Fruit fly (Drosophila melanogaster): Measurements from ENCODE around the gene Rab11.

DNA sequence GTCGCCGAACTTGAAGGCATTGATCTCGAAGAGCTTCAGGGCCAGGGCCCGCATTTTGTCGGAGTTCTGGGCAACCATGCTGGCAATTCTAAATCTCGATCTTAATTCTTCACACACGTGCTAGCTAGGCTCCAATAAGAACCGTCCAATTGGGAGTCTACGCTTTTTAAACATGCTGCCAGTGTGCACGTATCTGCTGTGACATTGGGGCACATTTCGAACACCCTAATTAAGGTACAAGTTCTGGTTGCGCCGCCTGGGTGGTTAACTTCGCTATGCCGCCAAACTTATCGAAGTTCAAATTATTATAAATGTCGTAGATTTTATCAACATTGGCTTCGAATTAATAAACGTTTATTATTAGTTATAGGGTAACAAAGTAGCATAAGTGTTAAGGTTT is 38.1 kb upstream of the Rab11 start, which contains the start of gene r-l:
- no peak for TF ChIP-seq CG30403 (GFP tag; optimal IDR thresholded peaks at IDR 0.05)
- TF ChIP-seq Eip74EF (GFP tag; optimal IDR thresholded peaks at IDR 0.05), result no peak
- TF ChIP-seq Ptx1 (GFP tag; IDR thresholded peaks at IDR 0.05), result no peak
- TF ChIP-seq HmgZ (tag; optimal IDR thresholded peaks at IDR 0.05), result peak; percentile 86
- no peak for TF ChIP-seq mirr (GFP tag; optimal IDR thresholded peaks at IDR 0.05)
- TF ChIP-seq klu (GFP tag; IDR thresholded peaks at IDR 0.05), result no peak
- TF ChIP-seq CG7963 (GFP tag; IDR thresholded peaks at IDR 0.05; ENCODE audit: partially characterized antibody), result no peak
- no peak for TF ChIP-seq Bdp1 (GFP tag; optimal IDR thresholded peaks at IDR 0.05)
- no peak for TF ChIP-seq HLHmδ (GFP tag; optimal IDR thresholded peaks at IDR 0.05)
- no peak for TF ChIP-seq CG13424 (tag; optimal IDR thresholded peaks at IDR 0.05)
- no peak for TF ChIP-seq ssp (GFP tag; IDR thresholded peaks at IDR 0.05)
- no peak for TF ChIP-seq CG6254 (GFP tag; optimal IDR thresholded peaks at IDR 0.05)

Data from whole organism, embryonic.